Fruit fly (Drosophila melanogaster): ENCODE data around the gene CG33189.

CG33189 gene

dm6 chr3R:8801126-8801762 lies 20.7 kb upstream of the CG33189 start, which contains the start of the genes Pif1A, Pif1B and CCT7 (continued):
- TF ChIP-seq CG7786 (GFP tag; optimal IDR thresholded peaks at IDR 0.05) (no peak), CG1647 (GFP tag; optimal IDR thresholded peaks at IDR 0.05) (no peak), lola (GFP tag; optimal IDR thresholded peaks at IDR 0.05) (no peak), CG13287 (GFP tag; IDR thresholded peaks at IDR 0.05; ENCODE audit: partially characterized antibody) (peak; percentile 98), Awh (GFP tag; IDR thresholded peaks at IDR 0.05) (no peak), nerfin-2 (GFP tag; IDR thresholded peaks at IDR 0.05; ENCODE audit: partially characterized antibody) (peak; percentile 94), slp2 (GFP tag; optimal IDR thresholded peaks at IDR 0.05) (no peak), sd (tag; optimal IDR thresholded peaks at IDR 0.05) (no peak), CG6683 (GFP tag; optimal IDR thresholded peaks at IDR 0.05) (no peak), trem (tag; optimal IDR thresholded peaks at IDR 0.05) (peak; percentile 83), Doc2 (GFP tag; IDR thresholded peaks at IDR 0.05) (no peak), CG10654 (GFP tag; optimal IDR thresholded peaks at IDR 0.05) (no peak), C15 (GFP tag; IDR thresholded peaks at IDR 0.05) (no peak), lov (optimal IDR thresholded peaks at IDR 0.05) (no peak), lov (GFP tag; IDR thresholded peaks at IDR 0.05) (no peak), Ets65A (GFP tag) (no peak), Hmx (GFP tag; optimal IDR thresholded peaks at IDR 0.05) (no peak), CG10209 (GFP tag; optimal IDR thresholded peaks at IDR 0.05) (no peak), corto (GFP tag; optimal IDR thresholded peaks at IDR 0.05) (no peak), CG11560 (tag; IDR thresholded peaks at IDR 0.05) (peak; percentile 84; the same call in 2 of the 3 replicates), Hand (GFP tag; optimal IDR thresholded peaks at IDR 0.05) (no peak), Med (GFP tag) (peak; percentile 90), Stat92E (GFP tag; optimal IDR thresholded peaks at IDR 0.05) (peak in 1 of 3 experiments; percentile 66), CG17568 (GFP tag; optimal IDR thresholded peaks at IDR 0.05) (no peak), CG1832 (GFP tag; optimal IDR thresholded peaks at IDR 0.05) (no peak), CG17829 (tag; optimal IDR thresholded peaks at IDR 0.05) (peak; percentile 40), CG3281 (GFP tag; optimal IDR thresholded peaks at IDR 0.05) (peak; percentile 15), lbe (GFP tag; optimal IDR thresholded peaks at IDR 0.05) (no peak), sens (GFP tag) (peak; percentile 66), ab (GFP tag; optimal IDR thresholded peaks at IDR 0.05) (no peak), grn (GFP tag; optimal IDR thresholded peaks at IDR 0.05) (no peak), gcm (GFP tag; optimal IDR thresholded peaks at IDR 0.05) (no peak), CG32532 (GFP tag; IDR thresholded peaks at IDR 0.05) (no peak), tna (GFP tag; IDR thresholded peaks at IDR 0.05; ENCODE audit: partially characterized antibody) (peak; percentile 92), MESR4 (GFP tag; optimal IDR thresholded peaks at IDR 0.05) (peak; percentile 66), sens-2 (GFP tag; IDR thresholded peaks at IDR 0.05) (no peak), CG2202 (tag; optimal IDR thresholded peaks at IDR 0.05) (no peak), en (GFP tag; optimal IDR thresholded peaks at IDR 0.05) (no peak), CG6654 (GFP tag; optimal IDR thresholded peaks at IDR 0.05) (no peak), B-H1 (GFP tag; IDR thresholded peaks at IDR 0.05) (no peak), CG9609 (GFP tag; optimal IDR thresholded peaks at IDR 0.05) (peak; percentile 27), CG7987 (GFP tag; optimal IDR thresholded peaks at IDR 0.05) (no peak), D19A (tag; optimal IDR thresholded peaks at IDR 0.05) (no peak), CG11398 (GFP tag; optimal IDR thresholded peaks at IDR 0.05) (no peak), CG31441 (GFP tag; IDR thresholded peaks at IDR 0.05) (no peak), ci (GFP tag; IDR thresholded peaks at IDR 0.05) (no peak), Eip74EF (GFP tag; optimal IDR thresholded peaks at IDR 0.05) (no peak), CHES-1-like (GFP tag; optimal IDR thresholded peaks at IDR 0.05) (peak; percentile 69), odd (GFP tag; optimal IDR thresholded peaks at IDR 0.05) (no peak), CG13296 (GFP tag; optimal IDR thresholded peaks at IDR 0.05) (no peak)

Measured in whole organism, embryonic.